Fruit fly (Drosophila melanogaster): ENCODE measurements around the gene ND-51.

Gene ND-51

DNA sequence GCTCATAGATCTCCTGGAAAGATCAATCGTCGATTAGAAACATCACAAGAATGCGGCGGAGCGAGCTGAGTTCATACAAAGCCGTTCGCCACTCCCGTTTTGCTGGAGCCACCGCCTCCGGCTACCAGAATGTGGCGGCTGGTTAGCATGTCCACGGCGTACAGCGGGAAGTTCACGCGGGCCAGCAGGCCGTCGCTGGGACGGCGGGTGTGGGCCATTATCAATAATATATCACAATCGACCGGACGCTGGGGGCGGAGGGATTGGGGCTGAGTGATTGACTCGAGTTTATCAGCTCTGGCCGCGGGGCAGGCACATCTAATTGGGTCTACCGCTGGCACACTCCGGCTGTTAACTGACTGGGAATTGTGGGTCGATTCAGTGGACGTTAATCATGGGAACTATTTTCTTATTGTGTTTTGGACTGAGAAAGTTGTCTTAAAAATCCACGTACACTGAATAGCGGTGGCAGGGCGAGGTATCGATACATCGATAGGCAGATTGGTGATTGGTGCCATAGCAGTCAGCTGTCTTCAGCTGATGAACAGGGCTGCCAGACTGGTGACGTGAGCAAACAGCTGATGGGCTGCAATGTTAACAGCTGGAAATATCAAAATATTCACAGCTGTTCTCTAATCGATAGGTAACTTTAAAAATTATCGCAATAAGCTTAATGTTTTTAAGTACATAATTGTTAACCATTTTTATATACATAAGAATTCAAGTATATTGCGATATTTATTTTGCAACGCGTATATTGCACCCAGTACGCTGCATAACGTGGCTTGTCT lies 36.1 kb upstream of the ND-51 start, which contains the start of gene CG9175 (continued):
- TF ChIP-seq CG42726 (GFP tag; IDR thresholded peaks at IDR 0.05; ENCODE audit: partially characterized antibody) (peak; percentile 99), oc (tag; optimal IDR thresholded peaks at IDR 0.05) (peak; percentile 23), CG33557 (GFP tag; optimal IDR thresholded peaks at IDR 0.05) (no peak), CG8290 (GFP tag; optimal IDR thresholded peaks at IDR 0.05) (peak; percentile 83), CG8290 (tag; optimal IDR thresholded peaks at IDR 0.05) (peak; percentile 53 to 95), knrl (GFP tag; IDR thresholded peaks at IDR 0.05; ENCODE audit: partially characterized antibody) (peak; percentile 94), CTCF (GFP tag; optimal IDR thresholded peaks at IDR 0.05) (no peak), CG1602 (GFP tag; optimal IDR thresholded peaks at IDR 0.05) (no peak), hb (GFP tag; IDR thresholded peaks at IDR 0.05; ENCODE audit: partially characterized antibody) (peak; percentile 93), Fer1 (GFP tag; optimal IDR thresholded peaks at IDR 0.05) (peak; percentile 58), hkb (optimal IDR thresholded peaks at IDR 0.05) (no peak), hkb (GFP tag; IDR thresholded peaks at IDR 0.05) (no peak), CG10565 (GFP tag; optimal IDR thresholded peaks at IDR 0.05) (no peak), CG6689 (GFP tag; IDR thresholded peaks at IDR 0.05) (no peak), CG11723 (GFP tag; optimal IDR thresholded peaks at IDR 0.05) (no peak), CG1233 (GFP tag; optimal IDR thresholded peaks at IDR 0.05) (no peak), dimm (GFP tag; IDR thresholded peaks at IDR 0.05) (no peak), CG8281 (tag; optimal IDR thresholded peaks at IDR 0.05) (no peak), Sry-β (GFP tag; optimal IDR thresholded peaks at IDR 0.05) (peak; percentile 35), Xrp1 (GFP tag; IDR thresholded peaks at IDR 0.05) (0 out of 2 replicates have a peak, but pooled peaks have one; percentile 14), gce (GFP tag; IDR thresholded peaks at IDR 0.05) (no peak), fru (optimal IDR thresholded peaks at IDR 0.05) (no peak), CG10274 (GFP tag; optimal IDR thresholded peaks at IDR 0.05) (no peak), sug (tag; optimal IDR thresholded peaks at IDR 0.05) (peak; percentile 62), CG10462 (GFP tag; optimal IDR thresholded peaks at IDR 0.05) (peak; percentile 63), CG7786 (GFP tag; optimal IDR thresholded peaks at IDR 0.05) (no peak), HmgZ (tag; optimal IDR thresholded peaks at IDR 0.05) (peak; percentile 91), pros (GFP tag; optimal IDR thresholded peaks at IDR 0.05) (peak; percentile 17), CG4707 (GFP tag; optimal IDR thresholded peaks at IDR 0.05) (no peak), CG13894 (tag; optimal IDR thresholded peaks at IDR 0.05) (peak; percentile 75), CG7271 (tag; optimal IDR thresholded peaks at IDR 0.05) (peak; percentile 34), lbe (GFP tag; optimal IDR thresholded peaks at IDR 0.05) (no peak), Ravus (GFP tag; IDR thresholded peaks at IDR 0.05) (no peak), D19B (GFP tag; optimal IDR thresholded peaks at IDR 0.05) (no peak), Gug (GFP tag; IDR thresholded peaks at IDR 0.05) (no peak; the same call in 3 of the 4 replicates), Awh (GFP tag; IDR thresholded peaks at IDR 0.05) (no peak), zfh2 (GFP tag; optimal IDR thresholded peaks at IDR 0.05) (peak; percentile 41), tio (GFP tag; optimal IDR thresholded peaks at IDR 0.05) (no peak), CG9932 (GFP tag; IDR thresholded peaks at IDR 0.05) (peak; percentile 72), CG7987 (GFP tag; optimal IDR thresholded peaks at IDR 0.05) (no peak), CG6254 (GFP tag; optimal IDR thresholded peaks at IDR 0.05) (no peak), salm (tag; optimal IDR thresholded peaks at IDR 0.05) (no peak), HmgD (GFP tag; optimal IDR thresholded peaks at IDR 0.05) (peak; percentile 73), H15 (GFP tag; IDR thresholded peaks at IDR 0.05) (no peak), CG12744 (GFP tag; optimal IDR thresholded peaks at IDR 0.05) (no peak), Nf-YB (GFP tag; optimal IDR thresholded peaks at IDR 0.05) (peak; percentile 40), wdn (GFP tag; IDR thresholded peaks at IDR 0.05) (no peak), dm (GFP tag; optimal IDR thresholded peaks at IDR 0.05) (peak; percentile 22), CG3281 (GFP tag; optimal IDR thresholded peaks at IDR 0.05) (no peak), peb (GFP tag; IDR thresholded peaks at IDR 0.05) (no peak), CG2889 (GFP tag; IDR thresholded peaks at IDR 0.05) (no peak)
